Fruit fly (Drosophila melanogaster): ENCODE measurements around the gene Bdbt.

The Bdbt gene

dm6 chr3R:21111964-21112740 is 6.5 kb downstream of the Bdbt start (continued):
- TF ChIP-seq HHEX (GFP tag; optimal IDR thresholded peaks at IDR 0.05) (peak; percentile 47), CG11504 (tag; optimal IDR thresholded peaks at IDR 0.05) (peak; percentile 60), exex (tag; optimal IDR thresholded peaks at IDR 0.05) (peak; percentile 35), ERR (GFP tag; optimal IDR thresholded peaks at IDR 0.05) (no peak), CG17829 (tag; optimal IDR thresholded peaks at IDR 0.05) (peak; percentile 19), peb (GFP tag; IDR thresholded peaks at IDR 0.05) (no peak), bbx (GFP tag; IDR thresholded peaks at IDR 0.05; ENCODE audit: partially characterized antibody) (no peak), Oli (tag; optimal IDR thresholded peaks at IDR 0.05) (peak; percentile 67), Drgx (GFP tag; IDR thresholded peaks at IDR 0.05) (peak; percentile 19; the same call in 1 of the 2 replicates), Mrtf (GFP tag; IDR thresholded peaks at IDR 0.05) (no peak), Myb (GFP tag; optimal IDR thresholded peaks at IDR 0.05) (no peak), Usf (GFP tag; optimal IDR thresholded peaks at IDR 0.05) (no peak), BEAF-32 (GFP tag; optimal IDR thresholded peaks at IDR 0.05) (no peak), Dbx (GFP tag; IDR thresholded peaks at IDR 0.05) (no peak), CG12104 (GFP tag; optimal IDR thresholded peaks at IDR 0.05) (peak; percentile 33), CG10209 (GFP tag; optimal IDR thresholded peaks at IDR 0.05) (peak; percentile 13), Aef1 (GFP tag; IDR thresholded peaks at IDR 0.05) (no peak), CG30403 (GFP tag; optimal IDR thresholded peaks at IDR 0.05) (peak; percentile 23), CG3163 (GFP tag; optimal IDR thresholded peaks at IDR 0.05) (peak; percentile 72), CG31365 (tag; optimal IDR thresholded peaks at IDR 0.05) (peak; percentile 79), nau (GFP tag; optimal IDR thresholded peaks at IDR 0.05) (peak; percentile 16), Chrac-16 (GFP tag; optimal IDR thresholded peaks at IDR 0.05) (peak; percentile 9), CG31224 (GFP tag; IDR thresholded peaks at IDR 0.05) (peak; percentile 36; the same call in 1 of the 2 replicates), Hr39 (optimal IDR thresholded peaks at IDR 0.05) (no peak), amos (GFP tag; IDR thresholded peaks at IDR 0.05; ENCODE audit: partially characterized antibody) (no peak), kay (GFP tag; optimal IDR thresholded peaks at IDR 0.05) (no peak), dpn (GFP tag; optimal IDR thresholded peaks at IDR 0.05) (peak in 1 of 2 experiments; percentile 25), Fer1 (GFP tag; optimal IDR thresholded peaks at IDR 0.05) (peak; percentile 37), dysf (GFP tag; IDR thresholded peaks at IDR 0.05) (peak; percentile 60; the same call in 2 of the 3 replicates), ftz-f1 (GFP tag; optimal IDR thresholded peaks at IDR 0.05) (no peak), gt (GFP tag; IDR thresholded peaks at IDR 0.05) (no peak), CG9817 (tag; optimal IDR thresholded peaks at IDR 0.05) (peak; percentile 15), CG34224 (GFP tag; IDR thresholded peaks at IDR 0.05; ENCODE audit: partially characterized antibody) (no peak), CG13894 (tag; optimal IDR thresholded peaks at IDR 0.05) (no peak), run (tag; optimal IDR thresholded peaks at IDR 0.05) (peak; percentile 39), ro (GFP tag; IDR thresholded peaks at IDR 0.05) (no peak), lab (GFP tag; optimal IDR thresholded peaks at IDR 0.05) (peak; percentile 53), trem (tag; optimal IDR thresholded peaks at IDR 0.05) (no peak), CG2120 (GFP tag; optimal IDR thresholded peaks at IDR 0.05) (peak; percentile 27), CG12942 (GFP tag; optimal IDR thresholded peaks at IDR 0.05) (no peak), CG6765 (GFP tag; optimal IDR thresholded peaks at IDR 0.05) (peak; percentile 11), Trl (optimal IDR thresholded peaks at IDR 0.05) (peak; percentile 75), Trl (GFP tag; optimal IDR thresholded peaks at IDR 0.05) (no peak), croc (GFP tag; conservative IDR thresholded peaks at IDR 0.05) (no peak), Dek (tag; optimal IDR thresholded peaks at IDR 0.05) (peak; percentile 23), CG43689 (GFP tag; IDR thresholded peaks at IDR 0.05) (no peak), al (GFP tag; IDR thresholded peaks at IDR 0.05) (no peak), CG4328 (GFP tag; optimal IDR thresholded peaks at IDR 0.05) (peak; percentile 2), CG10431 (GFP tag; optimal IDR thresholded peaks at IDR 0.05) (no peak), Jarid2 (GFP tag; optimal IDR thresholded peaks at IDR 0.05) (no peak)
